Fruit fly (Drosophila melanogaster) whole organism, embryonic: ENCODE measurements around the gene CG32440.

ENCODE experiments used
- Adf1 ChIP-seq: fragments of 200-800 bp; sonication (Bioruptor generic); IDR thresholded peaks from 2 replicates; pipeline ENCODE4 v1.3.6; 2022; ENCODE audit warnings: missing biosample characterization, missing genetic modification characterization
- Atf6 ChIP-seq: fragments of 200-800 bp; sonication (Bioruptor generic); IDR thresholded peaks from 2 replicates; pipeline ENCODE4 v1.3.6; 2022; ENCODE audit warnings: missing biosample characterization, missing genetic modification characterization
- B-H2 ChIP-seq: fragments of 200-800 bp; sonication (Bioruptor generic); optimal IDR thresholded peaks from 2 replicates; lab custom pipeline; 2018; ENCODE audit warnings: missing biosample characterization, mild to moderate bottlenecking, missing genetic modification characterization
- BtbVII ChIP-seq: fragments of 200-800 bp; sonication (Bioruptor generic); optimal IDR thresholded peaks from 3 replicates; lab custom pipeline; 2017; ENCODE audit warnings: missing biosample characterization, mild to moderate bottlenecking, missing genetic modification characterization
- Bteb2 ChIP-seq: fragments of 200-800 bp; sonication (Bioruptor generic); optimal IDR thresholded peaks from 2 replicates; lab custom pipeline; 2016; ENCODE audit warnings: missing biosample characterization, missing genetic modification characterization
- CG10209 ChIP-seq: fragments of 200-800 bp; sonication (Bioruptor generic); optimal IDR thresholded peaks from 3 replicates; lab custom pipeline; 2017; ENCODE audit warnings: missing biosample characterization, mild to moderate bottlenecking, missing genetic modification characterization, missing genetic modification reagents
- CG11085 ChIP-seq: fragments of 200-800 bp; sonication (Bioruptor generic); IDR thresholded peaks from 2 replicates; pipeline ENCODE4 v1.3.6; 2022; ENCODE audit warnings: missing biosample characterization, missing genetic modification characterization
- CG11504 ChIP-seq: fragments of 200-800 bp; sonication (Bioruptor generic); optimal IDR thresholded peaks from 3 replicates; lab custom pipeline; 2019; ENCODE audit warnings: missing biosample characterization, mild to moderate bottlenecking, missing genetic modification characterization, moderate library complexity
- CG11723 ChIP-seq: fragments of 200-800 bp; sonication (Bioruptor generic); optimal IDR thresholded peaks from 2 replicates; lab custom pipeline; 2017; ENCODE audit warnings: missing biosample characterization, mild to moderate bottlenecking, missing genetic modification characterization
- CG12071 ChIP-seq: fragments of 200-800 bp; sonication (Bioruptor generic); optimal IDR thresholded peaks from 3 replicates; lab custom pipeline; 2018; ENCODE audit warnings: missing biosample characterization, mild to moderate bottlenecking, missing genetic modification characterization
- CG12155 ChIP-seq: fragments of 200-800 bp; sonication (Bioruptor generic); optimal IDR thresholded peaks from 3 replicates; lab custom pipeline; 2016; ENCODE audit warnings: missing biosample characterization, missing genetic modification characterization
- CG13624 ChIP-seq: fragments of 200-800 bp; sonication (Bioruptor generic); optimal IDR thresholded peaks from 2 replicates; lab custom pipeline; 2016; ENCODE audit warnings: missing biosample characterization, missing genetic modification characterization
- CG13894 ChIP-seq: fragments of 200-800 bp; sonication (Bioruptor generic); optimal IDR thresholded peaks from 3 replicates; lab custom pipeline; 2018; ENCODE audit warnings: missing biosample characterization, mild to moderate bottlenecking, missing genetic modification characterization, moderate library complexity
- CG14014 ChIP-seq: fragments of 200-800 bp; sonication (Bioruptor generic); IDR thresholded peaks from 2 replicates; pipeline ENCODE4 v1.3.6; 2022; ENCODE audit warnings: missing biosample characterization, missing genetic modification characterization
- CG2678 ChIP-seq: fragments of 200-800 bp; sonication (Bioruptor generic); optimal IDR thresholded peaks from 3 replicates; lab custom pipeline; 2019; ENCODE audit warnings: missing biosample characterization, mild to moderate bottlenecking, missing genetic modification characterization, moderate library complexity
- CG6175 ChIP-seq: fragments of 200-800 bp; sonication (Bioruptor generic); IDR thresholded peaks from 3 replicates; pipeline ENCODE4 v1.3.6; 2022; ENCODE audit warnings: missing biosample characterization, missing genetic modification characterization
- CG6765 ChIP-seq: fragments of 200-800 bp; sonication (Bioruptor generic); optimal IDR thresholded peaks from 3 replicates; lab custom pipeline; 2017; ENCODE audit warnings: missing biosample characterization, mild to moderate bottlenecking, missing genetic modification characterization
- CG7271 ChIP-seq: fragments of 200-800 bp; sonication (Bioruptor generic); optimal IDR thresholded peaks from 2 replicates; lab custom pipeline; 2018; ENCODE audit warnings: missing biosample characterization, mild to moderate bottlenecking, missing genetic modification characterization, moderate library complexity
- CG8290 ChIP-seq, 3 experiments: fragments of 200-800 bp; sonication (Bioruptor generic); optimal IDR thresholded peaks; 2 replicates each; lab custom pipeline; 2016 to 2019; ENCODE audit warnings: missing biosample characterization in 3 of 3, missing genetic modification characterization in 3 of 3, mild to moderate bottlenecking in 2 of 3, moderate library complexity in 1 of 3
- CG9727 ChIP-seq: fragments of 200-800 bp; sonication (Bioruptor generic); optimal IDR thresholded peaks from 3 replicates; lab custom pipeline; 2017; ENCODE audit warnings: missing biosample characterization, mild to moderate bottlenecking, missing genetic modification characterization
- Dbx ChIP-seq: fragments of 200-800 bp; sonication (Bioruptor generic); IDR thresholded peaks from 3 replicates; pipeline ENCODE4 v1.3.6; 2022; ENCODE audit warnings: missing biosample characterization, missing genetic modification characterization
- Deaf1 ChIP-seq: fragments of 200-800 bp; optimal IDR thresholded peaks from 3 replicates; lab custom pipeline; 2019; ENCODE audit warnings: missing biosample characterization, mild to moderate bottlenecking, missing genetic modification characterization, moderate library complexity
- Doc3 ChIP-seq: fragments of 200-800 bp; sonication (Bioruptor generic); IDR thresholded peaks from 3 replicates; pipeline ENCODE4 v1.3.6; 2022; ENCODE audit warnings: missing biosample characterization, missing genetic modification characterization; ENCODE audit not compliant: partially characterized antibody
- E2f2 ChIP-seq: fragments of 200-800 bp; sonication (Bioruptor generic); IDR thresholded peaks from 2 replicates; pipeline ENCODE4 v1.3.6; 2022; ENCODE audit warnings: missing biosample characterization, missing genetic modification characterization
- H2.0 ChIP-seq: fragments of 200-800 bp; sonication (Bioruptor generic); IDR thresholded peaks from 2 replicates; pipeline ENCODE4 v1.3.6; 2022; ENCODE audit warnings: missing biosample characterization, missing genetic modification characterization
- Hey ChIP-seq: fragments of 200-800 bp; sonication (Bioruptor generic); optimal IDR thresholded peaks from 3 replicates; lab custom pipeline; 2018; ENCODE audit warnings: missing biosample characterization, mild to moderate bottlenecking, missing genetic modification characterization
- Jarid2 ChIP-seq: fragments of 200-800 bp; sonication (Bioruptor generic); optimal IDR thresholded peaks from 3 replicates; lab custom pipeline; 2017; ENCODE audit warnings: mild to moderate bottlenecking, missing biosample characterization, missing genetic modification reagents, missing genetic modification characterization
- Oaz ChIP-seq: fragments of 200-800 bp; sonication (Bioruptor generic); IDR thresholded peaks from 2 replicates; pipeline ENCODE4 v1.3.6; 2022; ENCODE audit warnings: missing biosample characterization, missing genetic modification characterization
- PHDP ChIP-seq: fragments of 200-800 bp; sonication (Bioruptor generic); optimal IDR thresholded peaks from 3 replicates; lab custom pipeline; 2018; ENCODE audit warnings: missing biosample characterization, mild to moderate bottlenecking, missing genetic modification characterization, moderate library complexity
- Pdp1 ChIP-seq, 2 experiments: fragments of 200-800 bp; sonication (Bioruptor generic); optimal IDR thresholded peaks; 3 replicates each; lab custom pipeline; 2016; ENCODE audit warnings: missing biosample characterization in 2 of 2, missing genetic modification characterization in 2 of 2, mild to moderate bottlenecking in 1 of 2, moderate library complexity in 1 of 2
- Scr ChIP-seq: fragments of 200-800 bp; sonication (Bioruptor generic); IDR thresholded peaks from 2 replicates; pipeline ENCODE4 v1.3.6; 2022; ENCODE audit warnings: missing biosample characterization, missing genetic modification characterization; ENCODE audit not compliant: partially characterized antibody
- Side ChIP-seq: fragments of 200-800 bp; sonication (Bioruptor generic); optimal IDR thresholded peaks from 2 replicates; lab custom pipeline; 2016; ENCODE audit warnings: missing biosample characterization, missing genetic modification characterization
- Xbp1 ChIP-seq: fragments of 200-800 bp; sonication (Bioruptor generic); optimal IDR thresholded peaks from 3 replicates; lab custom pipeline; 2016; ENCODE audit warnings: missing biosample characterization, mild to moderate bottlenecking, missing genetic modification characterization
- cas ChIP-seq: fragments of 200-800 bp; sonication (Bioruptor generic); IDR thresholded peaks from 2 replicates; pipeline ENCODE4 v1.3.6; 2022; ENCODE audit warnings: missing biosample characterization, missing genetic modification characterization
- caup ChIP-seq: fragments of 200-800 bp; sonication (Bioruptor generic); optimal IDR thresholded peaks from 3 replicates; lab custom pipeline; 2017; ENCODE audit warnings: missing biosample characterization, mild to moderate bottlenecking, missing genetic modification characterization, moderate library complexity; ENCODE audit not compliant: severe bottlenecking
- cg ChIP-seq: fragments of 200-800 bp; sonication (Bioruptor generic); optimal IDR thresholded peaks from 3 replicates; lab custom pipeline; 2019; ENCODE audit warnings: missing biosample characterization, mild to moderate bottlenecking, missing genetic modification characterization, moderate library complexity
- emc ChIP-seq: fragments of 200-800 bp; sonication (Bioruptor generic); optimal IDR thresholded peaks from 2 replicates; lab custom pipeline; 2016; ENCODE audit warnings: missing biosample characterization, missing genetic modification characterization
- fru ChIP-seq: fragments of >200 bp; optimal IDR thresholded peaks from 2 replicates; lab custom pipeline; 2017
- ftz-f1 ChIP-seq: fragments of 200-800 bp; sonication (Bioruptor generic); optimal IDR thresholded peaks from 2 replicates; lab custom pipeline; 2016; ENCODE audit warnings: missing biosample characterization, missing genetic modification characterization
- grn ChIP-seq: fragments of 200-800 bp; sonication (Bioruptor generic); optimal IDR thresholded peaks from 3 replicates; lab custom pipeline; 2017; ENCODE audit warnings: missing biosample characterization, missing genetic modification characterization
- kni ChIP-seq: fragments of 200-800 bp; sonication (Bioruptor generic); optimal IDR thresholded peaks from 3 replicates; lab custom pipeline; 2017; ENCODE audit warnings: mild to moderate bottlenecking, missing biosample characterization, missing genetic modification reagents, missing genetic modification characterization
- lbe ChIP-seq: fragments of 200-800 bp; sonication (Bioruptor generic); optimal IDR thresholded peaks from 2 replicates; lab custom pipeline; 2016; ENCODE audit warnings: missing biosample characterization, mild to moderate bottlenecking, missing genetic modification characterization
- odd ChIP-seq: fragments of 200-800 bp; sonication (Bioruptor generic); optimal IDR thresholded peaks from 2 replicates; lab custom pipeline; 2017; ENCODE audit warnings: missing biosample characterization, mild to moderate bottlenecking, missing genetic modification characterization
- onecut ChIP-seq: fragments of 200-800 bp; sonication (Bioruptor generic); IDR thresholded peaks from 2 replicates; pipeline ENCODE4 v1.3.6; 2022; ENCODE audit warnings: missing biosample characterization, missing genetic modification characterization
- sob ChIP-seq: fragments of 200-800 bp; sonication (Bioruptor generic); IDR thresholded peaks from 2 replicates; pipeline ENCODE4 v1.3.6; 2022; ENCODE audit warnings: missing biosample characterization, missing genetic modification characterization
- sr ChIP-seq: fragments of 200-800 bp; sonication (Bioruptor generic); IDR thresholded peaks from 3 replicates; pipeline ENCODE4 v1.3.6; 2022; ENCODE audit warnings: missing biosample characterization, missing genetic modification characterization
- sug ChIP-seq: fragments of 200-800 bp; optimal IDR thresholded peaks from 2 replicates; lab custom pipeline; 2019; ENCODE audit warnings: missing biosample characterization, mild to moderate bottlenecking, missing genetic modification characterization, moderate library complexity
- tna ChIP-seq: fragments of 200-800 bp; sonication (Bioruptor generic); IDR thresholded peaks from 2 replicates; pipeline ENCODE4 v1.3.6; 2022; ENCODE audit warnings: missing biosample characterization, missing genetic modification characterization; ENCODE audit not compliant: partially characterized antibody
- vvl ChIP-seq: fragments of 200-800 bp; sonication (Bioruptor generic); IDR thresholded peaks from 2 replicates; pipeline ENCODE4 v1.3.6; 2022; ENCODE audit warnings: missing biosample characterization, missing genetic modification characterization

Gene CG32440

DNA sequence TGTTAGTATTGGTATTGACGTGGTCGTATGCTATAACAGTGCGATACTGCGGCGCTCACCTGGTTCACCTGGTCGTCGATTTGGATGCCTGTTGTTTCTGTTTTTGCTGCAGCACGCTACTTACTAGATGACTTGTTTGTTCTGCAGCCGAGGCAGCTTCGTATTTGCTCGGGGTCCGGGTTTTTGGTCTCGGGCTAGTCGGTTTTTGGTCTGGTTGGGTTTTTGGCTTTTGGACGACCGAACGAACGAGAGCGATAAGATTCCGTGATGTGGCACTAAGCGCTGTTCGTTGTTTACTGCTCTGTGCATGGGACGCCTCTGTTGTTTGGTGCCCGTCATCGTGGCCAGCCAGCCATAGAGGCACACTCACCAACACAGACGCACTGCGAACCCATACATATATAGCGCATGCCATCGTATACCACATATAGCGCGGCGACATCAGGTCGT lies 11.0 kb upstream of the CG32440 start, which contains the start of gene ebd2 (continued):
- TF ChIP-seq Doc3 (GFP tag; lab: Robert Waterston, UW) (0 out of 3 replicates have a peak, but pooled peaks have one; percentile 26), odd (peak; percentile 22), Jarid2 (GFP tag; lab: Kevin White, UChicago) (peak; percentile 49), sug (tag; lab: Kevin White, UChicago) (peak; percentile 69), Deaf1 (tag; lab: Kevin White, UChicago) (peak; percentile 99), CG7271 (tag; lab: Kevin White, UChicago) (no peak), CG10209 (GFP tag; lab: Kevin White, UChicago) (peak; percentile 7), CG11085 (GFP tag; lab: Robert Waterston, UW) (0 out of 2 replicates have a peak, but pooled peaks have one; percentile 10), B-H2 (GFP tag; lab: Kevin White, UChicago) (peak; percentile 13), Hey (tag; lab: Kevin White, UChicago) (peak; percentile 50), E2f2 (GFP tag; lab: Robert Waterston, UW) (0 out of 2 replicates have a peak, but pooled peaks have one; percentile 14), CG11504 (tag; lab: Kevin White, UChicago) (peak; percentile 30), Oaz (GFP tag; lab: Robert Waterston, UW) (no peak), onecut (GFP tag; lab: Robert Waterston, UW) (peak; percentile 3; the same call in 1 of the 2 replicates), Dbx (GFP tag; lab: Robert Waterston, UW) (peak; percentile 49; the same call in 1 of the 3 replicates), CG13624 (peak; percentile 48), Side (GFP tag; lab: Kevin White, UChicago) (peak; percentile 7), Xbp1 (GFP tag; lab: Kevin White, UChicago) (peak; percentile 21), kni (peak; percentile 72), CG9727 (peak; percentile 8), CG12071 (GFP tag; lab: Kevin White, UChicago) (peak; percentile 38), CG14014 (GFP tag; lab: Robert Waterston, UW) (peak; percentile 30; the same call in 1 of the 2 replicates), sr (GFP tag; lab: Robert Waterston, UW) (0 out of 3 replicates have a peak, but pooled peaks have one; percentile 4), cas (GFP tag; lab: Robert Waterston, UW) (no peak), fru (lab: Kevin White, UChicago) (no peak), PHDP (peak; percentile 36), CG8290 (GFP tag; optimal IDR thresholded peaks at IDR 0.05; lab: Kevin White, UChicago) (peak; percentile 17), CG8290 (tag; optimal IDR thresholded peaks at IDR 0.05; lab: Kevin White, UChicago) (no peak), H2.0 (GFP tag; lab: Robert Waterston, UW) (no peak), CG2678 (tag; lab: Kevin White, UChicago) (peak; percentile 51), lbe (GFP tag; lab: Kevin White, UChicago) (no peak), CG6765 (GFP tag; lab: Kevin White, UChicago) (peak; percentile 67), Scr (GFP tag; lab: Robert Waterston, UW) (0 out of 2 replicates have a peak, but pooled peaks have one; percentile 21), CG12155 (GFP tag; lab: Kevin White, UChicago) (peak; percentile 7), CG13894 (tag; lab: Kevin White, UChicago) (peak; percentile 95), Bteb2 (GFP tag; lab: Kevin White, UChicago) (no peak), sob (GFP tag; lab: Robert Waterston, UW) (peak; percentile 40; the same call in 1 of the 2 replicates), grn (GFP tag; lab: Kevin White, UChicago) (no peak), emc (GFP tag; lab: Kevin White, UChicago) (peak; percentile 4), cg (GFP tag; lab: Kevin White, UChicago) (peak; percentile 72), caup (GFP tag; lab: Kevin White, UChicago) (peak; percentile 40), Atf6 (GFP tag; lab: Robert Waterston, UW) (peak; percentile 63), tna (0 out of 2 replicates have a peak, but pooled peaks have one; percentile 20), CG11723 (GFP tag; lab: Kevin White, UChicago) (peak; percentile 1), CG6175 (GFP tag; lab: Robert Waterston, UW) (peak; percentile 82; the same call in 2 of the 3 replicates), Adf1 (GFP tag; lab: Robert Waterston, UW) (peak; percentile 59), Pdp1 (GFP tag; optimal IDR thresholded peaks at IDR 0.05; lab: Kevin White, UChicago) (peak in 1 of 2 experiments; percentile 71), ftz-f1 (GFP tag; lab: Kevin White, UChicago) (peak; percentile 48), vvl (GFP tag; lab: Robert Waterston, UW) (peak; percentile 15; the same call in 1 of the 2 replicates), BtbVII (GFP tag; lab: Kevin White, UChicago) (peak; percentile 59)
